Fruit fly (Drosophila melanogaster) whole organism, embryonic: ENCODE data around the gene qm.

ENCODE experiments used
- B-H1 ChIP-seq: fragments of 200-800 bp; sonication (Bioruptor generic); IDR thresholded peaks from 3 replicates; pipeline ENCODE4 v1.3.6; 2022; ENCODE audit warnings: missing biosample characterization, missing genetic modification characterization
- Bteb2 ChIP-seq: fragments of 200-800 bp; sonication (Bioruptor generic); optimal IDR thresholded peaks from 2 replicates; lab custom pipeline; 2016; ENCODE audit warnings: missing biosample characterization, missing genetic modification characterization
- CG10147 ChIP-seq: fragments of 200-800 bp; sonication (Bioruptor generic); optimal IDR thresholded peaks from 2 replicates; lab custom pipeline; 2019; ENCODE audit warnings: missing biosample characterization, mild to moderate bottlenecking, missing genetic modification characterization, moderate library complexity
- CG10654 ChIP-seq: fragments of 200-800 bp; sonication (Bioruptor generic); optimal IDR thresholded peaks from 2 replicates; lab custom pipeline; 2016; ENCODE audit warnings: missing biosample characterization, missing genetic modification characterization
- CG11696 ChIP-seq: fragments of 200-800 bp; sonication (Bioruptor generic); IDR thresholded peaks from 2 replicates; pipeline ENCODE4 v1.3.6; 2022; ENCODE audit warnings: missing biosample characterization, missing genetic modification characterization
- CG12769 ChIP-seq: fragments of 200-800 bp; sonication (Bioruptor generic); optimal IDR thresholded peaks from 2 replicates; lab custom pipeline; 2019; ENCODE audit warnings: missing biosample characterization, mild to moderate bottlenecking, missing genetic modification characterization, moderate library complexity
- CG14860 ChIP-seq: fragments of 200-800 bp; sonication (Bioruptor generic); IDR thresholded peaks from 3 replicates; pipeline ENCODE4 v1.3.6; 2022; ENCODE audit warnings: missing biosample characterization, missing genetic modification characterization; ENCODE audit not compliant: partially characterized antibody
- CG1529 ChIP-seq: fragments of 200-800 bp; sonication (Bioruptor generic); optimal IDR thresholded peaks from 3 replicates; lab custom pipeline; 2018; ENCODE audit warnings: missing biosample characterization, missing genetic modification characterization
- CG16779 ChIP-seq: fragments of 200-800 bp; sonication (Bioruptor generic); IDR thresholded peaks from 2 replicates; pipeline ENCODE4 v1.3.6; 2022; ENCODE audit warnings: missing biosample characterization, missing genetic modification characterization
- CG17568 ChIP-seq: fragments of 200-800 bp; sonication (Bioruptor generic); optimal IDR thresholded peaks from 2 replicates; lab custom pipeline; 2018; ENCODE audit warnings: missing biosample characterization, mild to moderate bottlenecking, missing genetic modification characterization, moderate library complexity
- CG32532 ChIP-seq: fragments of 200-800 bp; sonication (Bioruptor generic); IDR thresholded peaks from 2 replicates; pipeline ENCODE4 v1.3.6; 2022; ENCODE audit warnings: missing biosample characterization, missing genetic modification characterization
- CG4404 ChIP-seq: fragments of 200-800 bp; sonication (Bioruptor generic); IDR thresholded peaks from 2 replicates; pipeline ENCODE4 v1.3.6; 2022; ENCODE audit warnings: missing biosample characterization, missing genetic modification characterization
- CG6689 ChIP-seq: fragments of 200-800 bp; sonication (Bioruptor generic); IDR thresholded peaks from 2 replicates; pipeline ENCODE4 v1.3.6; 2022; ENCODE audit warnings: missing biosample characterization, missing genetic modification characterization
- CG7928 ChIP-seq: fragments of 200-800 bp; sonication (Bioruptor generic); optimal IDR thresholded peaks from 2 replicates; lab custom pipeline; 2017; ENCODE audit warnings: missing biosample characterization, mild to moderate bottlenecking, missing genetic modification characterization
- CG8359 ChIP-seq: fragments of 200-800 bp; sonication (Bioruptor generic); optimal IDR thresholded peaks from 2 replicates; lab custom pipeline; 2017; ENCODE audit warnings: missing biosample characterization, mild to moderate bottlenecking, missing genetic modification characterization, borderline replicate concordance
- CG8478 ChIP-seq: fragments of >200 bp; optimal IDR thresholded peaks from 2 replicates; lab custom pipeline; 2018
- CG8765 ChIP-seq: fragments of 200-800 bp; sonication (Bioruptor generic); IDR thresholded peaks from 2 replicates; pipeline ENCODE4 v1.3.6; 2022; ENCODE audit warnings: missing biosample characterization, missing genetic modification characterization
- D ChIP-seq, 2 experiments: fragments of 200-800 bp in 1 of 2; fragments of >200 bp in 1 of 2; sonication (Bioruptor generic) in 1 of 2; optimal IDR thresholded peaks; 2 replicates in 1 of 2; 3 replicates in 1 of 2; lab custom pipeline; 2017; ENCODE audit warnings: mild to moderate bottlenecking in 1 of 2, missing biosample characterization in 1 of 2, missing genetic modification characterization in 1 of 2, missing genetic modification reagents in 1 of 2
- H2.0 ChIP-seq: fragments of 200-800 bp; sonication (Bioruptor generic); IDR thresholded peaks from 2 replicates; pipeline ENCODE4 v1.3.6; 2022; ENCODE audit warnings: missing biosample characterization, missing genetic modification characterization
- HLHmδ ChIP-seq: fragments of 200-800 bp; sonication (Bioruptor generic); optimal IDR thresholded peaks from 2 replicates; lab custom pipeline; 2018; ENCODE audit warnings: missing biosample characterization, mild to moderate bottlenecking, missing genetic modification characterization, moderate library complexity
- Med ChIP-seq: fragments of 200-800 bp; sonication (Bioruptor generic); peaks from one replicate; lab custom pipeline; 2016; ENCODE audit warnings: missing biosample characterization, missing genetic modification characterization, mild to moderate bottlenecking, inconsistent platforms, moderate library complexity
- Nf-YC ChIP-seq: fragments of 200-800 bp; optimal IDR thresholded peaks from 3 replicates; lab custom pipeline; 2019; ENCODE audit warnings: missing biosample characterization, mild to moderate bottlenecking, missing genetic modification characterization, moderate library complexity
- NfI ChIP-seq: fragments of 200-800 bp; sonication (Bioruptor generic); optimal IDR thresholded peaks from 3 replicates; lab custom pipeline; 2018; ENCODE audit warnings: missing biosample characterization, mild to moderate bottlenecking, missing genetic modification characterization, moderate library complexity
- Oli ChIP-seq: fragments of 200-800 bp; sonication (Bioruptor generic); optimal IDR thresholded peaks from 2 replicates; lab custom pipeline; 2018; ENCODE audit warnings: missing biosample characterization, mild to moderate bottlenecking, missing genetic modification characterization, moderate library complexity
- Spps ChIP-seq: fragments of 200-800 bp; sonication (Bioruptor generic); optimal IDR thresholded peaks from 2 replicates; lab custom pipeline; 2018; ENCODE audit warnings: missing biosample characterization, mild to moderate bottlenecking, missing genetic modification characterization
- Xrp1 ChIP-seq: fragments of 200-800 bp; sonication (Bioruptor generic); IDR thresholded peaks from 2 replicates; pipeline ENCODE4 v1.3.6; 2022; ENCODE audit warnings: missing biosample characterization, missing genetic modification characterization
- cato ChIP-seq: fragments of 200-800 bp; sonication (Bioruptor generic); optimal IDR thresholded peaks from 2 replicates; lab custom pipeline; 2016; ENCODE audit warnings: missing biosample characterization, missing genetic modification characterization, borderline replicate concordance
- croc ChIP-seq: fragments of 200-800 bp; sonication (Bioruptor generic); conservative IDR thresholded peaks from 3 replicates; pipeline ENCODE4 v1.3.6; 2022; ENCODE audit warnings: missing biosample characterization, missing genetic modification characterization
- dysf ChIP-seq: fragments of 200-800 bp; sonication (Bioruptor generic); IDR thresholded peaks from 3 replicates; pipeline ENCODE4 v1.3.6; 2022; ENCODE audit warnings: missing biosample characterization, missing genetic modification characterization
- esg ChIP-seq: fragments of 200-800 bp; sonication (Bioruptor generic); conservative IDR thresholded peaks from 2 replicates; pipeline ENCODE4 v1.3.6; 2022; ENCODE audit warnings: missing biosample characterization, missing genetic modification characterization
- exex ChIP-seq: fragments of 200-800 bp; sonication (Bioruptor generic); optimal IDR thresholded peaks from 4 replicates; lab custom pipeline; 2018; ENCODE audit warnings: missing biosample characterization, mild to moderate bottlenecking, missing genetic modification characterization, moderate library complexity
- gsb-n ChIP-seq: fragments of 200-800 bp; sonication (Bioruptor generic); optimal IDR thresholded peaks from 3 replicates; lab custom pipeline; 2018; ENCODE audit warnings: missing biosample characterization, mild to moderate bottlenecking, missing genetic modification characterization
- hb ChIP-seq: fragments of 200-800 bp; sonication (Bioruptor generic); IDR thresholded peaks from 3 replicates; pipeline ENCODE4 v1.3.6; 2022; ENCODE audit warnings: missing biosample characterization, missing genetic modification characterization; ENCODE audit not compliant: partially characterized antibody
- insv ChIP-seq, 2 experiments: fragments of 200-800 bp; sonication (Bioruptor generic); optimal IDR thresholded peaks; 3 replicates each; lab custom pipeline; 2016 to 2018; ENCODE audit warnings: missing biosample characterization in 2 of 2, missing genetic modification characterization in 2 of 2
- kni ChIP-seq: fragments of 200-800 bp; sonication (Bioruptor generic); optimal IDR thresholded peaks from 3 replicates; lab custom pipeline; 2017; ENCODE audit warnings: mild to moderate bottlenecking, missing biosample characterization, missing genetic modification reagents, missing genetic modification characterization
- knrl ChIP-seq: fragments of 200-800 bp; sonication (Bioruptor generic); IDR thresholded peaks from 3 replicates; pipeline ENCODE4 v1.3.6; 2022; ENCODE audit warnings: missing biosample characterization, missing genetic modification characterization; ENCODE audit not compliant: partially characterized antibody
- lola ChIP-seq, 3 experiments: fragments of >200 bp in 2 of 3; fragments of 200-800 bp in 1 of 3; sonication (Bioruptor generic) in 1 of 3; optimal IDR thresholded peaks; 2 replicates each; lab custom pipeline; 2017 to 2019; ENCODE audit warnings: missing biosample characterization in 3 of 3, missing genetic modification characterization in 3 of 3, mild to moderate bottlenecking in 1 of 3, moderate library complexity in 1 of 3
- lov ChIP-seq, 2 experiments: fragments of 200-800 bp in 1 of 2; fragments of >200 bp in 1 of 2; sonication (Bioruptor generic) in 1 of 2; IDR thresholded peaks in 1 of 2; optimal IDR thresholded peaks in 1 of 2; 2 replicates in 1 of 2; 3 replicates in 1 of 2; pipeline versions ENCODE4 v1.3.6 to Lab custom; 2017 to 2022; ENCODE audit warnings: missing biosample characterization in 1 of 2, missing genetic modification characterization in 1 of 2
- luna ChIP-seq: fragments of 200-800 bp; sonication (Bioruptor generic); optimal IDR thresholded peaks from 2 replicates; lab custom pipeline; 2016; ENCODE audit warnings: missing biosample characterization, missing genetic modification characterization
- nau ChIP-seq: fragments of 200-800 bp; sonication (Bioruptor generic); optimal IDR thresholded peaks from 3 replicates; lab custom pipeline; 2017; ENCODE audit warnings: missing biosample characterization, mild to moderate bottlenecking, missing genetic modification characterization, missing genetic modification reagents
- pzg ChIP-seq: fragments of 200-800 bp; sonication (Bioruptor generic); optimal IDR thresholded peaks from 3 replicates; lab custom pipeline; 2018; ENCODE audit warnings: missing biosample characterization, mild to moderate bottlenecking, missing genetic modification characterization, moderate library complexity
- repo ChIP-seq: fragments of 200-800 bp; sonication (Bioruptor generic); optimal IDR thresholded peaks from 2 replicates; lab custom pipeline; 2016; ENCODE audit warnings: missing biosample characterization, missing genetic modification characterization
- ro ChIP-seq: fragments of 200-800 bp; sonication (Bioruptor generic); IDR thresholded peaks from 2 replicates; pipeline ENCODE4 v1.3.6; 2022; ENCODE audit warnings: missing biosample characterization, missing genetic modification characterization
- row ChIP-seq: fragments of 200-800 bp; sonication (Bioruptor generic); IDR thresholded peaks from 3 replicates; pipeline ENCODE4 v1.3.6; 2022; ENCODE audit warnings: missing biosample characterization, missing genetic modification characterization
- schlank ChIP-seq: fragments of 200-800 bp; sonication (Bioruptor generic); optimal IDR thresholded peaks from 2 replicates; lab custom pipeline; 2018; ENCODE audit warnings: missing biosample characterization, mild to moderate bottlenecking, missing genetic modification characterization
- tll ChIP-seq, 2 experiments: fragments of 200-800 bp in 1 of 2; fragments of >200 bp in 1 of 2; sonication (Bioruptor generic) in 1 of 2; optimal IDR thresholded peaks; 2 replicates each; lab custom pipeline; 2017 to 2019; ENCODE audit warnings: missing biosample characterization in 2 of 2, missing genetic modification characterization in 2 of 2, mild to moderate bottlenecking in 1 of 2, moderate library complexity in 1 of 2
- usp ChIP-seq: fragments of >200 bp; optimal IDR thresholded peaks from 2 replicates; lab custom pipeline; 2017; ENCODE audit warnings: missing biosample characterization, missing genetic modification characterization
- z ChIP-seq: fragments of 200-800 bp; sonication (Bioruptor generic); IDR thresholded peaks from 3 replicates; pipeline ENCODE4 v1.3.6; 2022; ENCODE audit warnings: missing biosample characterization, missing genetic modification characterization
- zen2 ChIP-seq: fragments of 200-800 bp; sonication (Bioruptor generic); IDR thresholded peaks from 3 replicates; pipeline ENCODE4 v1.3.6; 2022; ENCODE audit warnings: missing biosample characterization, missing genetic modification characterization; ENCODE audit not compliant: partially characterized antibody

The qm gene

DNA sequence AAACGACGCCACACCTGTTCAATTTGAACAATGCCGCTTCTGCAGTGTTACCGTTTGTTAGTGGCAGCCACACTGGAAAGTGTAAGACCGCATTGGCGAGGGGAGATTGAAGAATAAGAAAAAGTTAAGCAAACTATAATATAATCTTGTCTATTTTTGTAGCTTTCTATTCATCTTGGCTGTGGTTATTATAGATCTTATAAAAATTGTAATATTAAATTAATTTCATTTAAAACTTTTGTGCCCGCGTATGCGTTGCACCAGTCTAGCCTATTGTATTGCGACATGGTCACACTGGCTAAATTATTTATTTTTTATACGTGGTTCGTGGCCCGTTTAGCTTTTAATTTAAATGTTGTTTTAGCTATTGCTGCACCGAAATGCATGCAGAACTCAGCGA lies 24.8 kb upstream of the qm start, which contains the start of the genes RhoGEF4 and Rint1 (continued):
- TF ChIP-seq knrl (GFP tag; lab: Robert Waterston, UW) (peak; percentile 38; the same call in 1 of the 3 replicates), CG17568 (GFP tag; lab: Kevin White, UChicago) (no peak), lov (optimal IDR thresholded peaks at IDR 0.05; lab: Kevin White, UChicago) (no peak), lov (GFP tag; IDR thresholded peaks at IDR 0.05; lab: Robert Waterston, UW) (peak; percentile 39; the same call in 1 of the 3 replicates), cato (GFP tag; lab: Kevin White, UChicago) (peak; percentile 36), nau (GFP tag; lab: Kevin White, UChicago) (no peak), croc (GFP tag; lab: Robert Waterston, UW) (peak; percentile 47; the same call in 1 of the 3 replicates), B-H1 (GFP tag; lab: Robert Waterston, UW) (peak; percentile 36; the same call in 2 of the 3 replicates), CG1529 (peak; percentile 23), gsb-n (tag; lab: Kevin White, UChicago) (no peak), zen2 (GFP tag; lab: Robert Waterston, UW) (no peak), Med (GFP tag; lab: Kevin White, UChicago) (peak; percentile 90), hb (GFP tag; lab: Robert Waterston, UW) (no peak), Bteb2 (GFP tag; lab: Kevin White, UChicago) (peak; percentile 37), Nf-YC (no peak), repo (peak; percentile 15), CG10147 (GFP tag; lab: Kevin White, UChicago) (peak; percentile 74), ro (peak; percentile 34; the same call in 1 of the 2 replicates), CG4404 (GFP tag; lab: Robert Waterston, UW) (peak; percentile 68), NfI (GFP tag; lab: Kevin White, UChicago) (peak; percentile 65), schlank (tag; lab: Kevin White, UChicago) (no peak), CG8478 (lab: Kevin White, UChicago) (no peak), pzg (GFP tag; lab: Kevin White, UChicago) (peak; percentile 80), row (GFP tag; lab: Robert Waterston, UW) (peak; percentile 97), H2.0 (GFP tag; lab: Robert Waterston, UW) (peak; percentile 54; the same call in 1 of the 2 replicates), dysf (GFP tag; lab: Robert Waterston, UW) (peak; percentile 79), tll (GFP tag; optimal IDR thresholded peaks at IDR 0.05; lab: Kevin White, UChicago) (peak in 1 of 2 experiments; percentile 14), CG8359 (GFP tag; lab: Kevin White, UChicago) (no peak), insv (GFP tag; optimal IDR thresholded peaks at IDR 0.05; lab: Kevin White, UChicago) (no peak), esg (peak; percentile 77), kni (GFP tag; lab: Kevin White, UChicago) (no peak), CG32532 (GFP tag; lab: Robert Waterston, UW) (peak; percentile 83), Oli (tag; lab: Kevin White, UChicago) (peak; percentile 56), Spps (tag; lab: Kevin White, UChicago) (no peak), HLHmδ (GFP tag; lab: Kevin White, UChicago) (no peak), CG11696 (no peak), lola (GFP tag; optimal IDR thresholded peaks at IDR 0.05; lab: Kevin White, UChicago) (peak in 1 of 3 experiments; percentile 70), CG16779 (no peak), D (optimal IDR thresholded peaks at IDR 0.05; lab: Kevin White, UChicago) (no peak), D (GFP tag; optimal IDR thresholded peaks at IDR 0.05; lab: Kevin White, UChicago) (peak; percentile 41), Xrp1 (GFP tag; lab: Robert Waterston, UW) (peak; percentile 72), exex (tag; lab: Kevin White, UChicago) (no peak), CG10654 (GFP tag; lab: Kevin White, UChicago) (peak; percentile 60), CG8765 (GFP tag; lab: Robert Waterston, UW) (no peak), z (GFP tag; lab: Robert Waterston, UW) (no peak), usp (GFP tag; lab: Kevin White, UChicago) (no peak), luna (GFP tag; lab: Kevin White, UChicago) (no peak), CG14860 (GFP tag; lab: Robert Waterston, UW) (no peak), CG12769 (tag; lab: Kevin White, UChicago) (no peak), CG6689 (peak; percentile 76), CG7928 (peak; percentile 43)
